Worm (Caenorhabditis elegans) whole organism, late embryonic: Measurements from ENCODE around the gene nlp-46.

Source experiments
- C08G9.2 ChIP-seq: sonication (generic microtip); optimal IDR thresholded peaks from 2 replicates; lab custom pipeline; 2016; ENCODE audit warnings: mild to moderate bottlenecking, missing genetic modification characterization, moderate library complexity, missing compliant biosample characterization
- ahr-1 ChIP-seq: sonication (generic microtip); optimal IDR thresholded peaks from 2 replicates; lab custom pipeline; 2016; ENCODE audit warnings: missing genetic modification characterization, missing compliant biosample characterization
- ceh-18 ChIP-seq: sonication (generic microtip); optimal IDR thresholded peaks from 2 replicates; lab custom pipeline; 2016; ENCODE audit warnings: missing genetic modification characterization, missing compliant biosample characterization
- ceh-19 ChIP-seq: fragments of 200-800 bp; sonication (Bioruptor generic); optimal IDR thresholded peaks from 2 replicates; lab custom pipeline; 2018; ENCODE audit warnings: mild to moderate bottlenecking, missing genetic modification characterization, missing compliant biosample characterization
- ceh-2 ChIP-seq: sonication (generic microtip); optimal IDR thresholded peaks from 2 replicates; lab custom pipeline; 2016; ENCODE audit warnings: missing genotype, missing genetic modification characterization, missing compliant biosample characterization
- ceh-45 ChIP-seq: fragments of 200-800 bp; sonication (Bioruptor generic); IDR thresholded peaks from 2 replicates; pipeline ENCODE4 v1.3.6; 2022; ENCODE audit warnings: missing genetic modification reagents, missing genetic modification characterization, missing compliant biosample characterization
- ceh-48 ChIP-seq: sonication (generic microtip); optimal IDR thresholded peaks from 2 replicates; lab custom pipeline; 2016; ENCODE audit warnings: missing genetic modification characterization, inconsistent platforms, missing compliant biosample characterization
- che-1 ChIP-seq: sonication (generic microtip); optimal IDR thresholded peaks from 2 replicates; lab custom pipeline; 2016; ENCODE audit warnings: mild to moderate bottlenecking, missing genetic modification characterization, missing compliant biosample characterization
- ets-4 ChIP-seq: sonication (generic microtip); optimal IDR thresholded peaks from 2 replicates; lab custom pipeline; 2016; ENCODE audit warnings: missing genetic modification characterization, missing compliant biosample characterization
- eyg-1 ChIP-seq: sonication (generic microtip); optimal IDR thresholded peaks from 2 replicates; lab custom pipeline; 2016; ENCODE audit warnings: missing genotype, missing genetic modification characterization, missing compliant biosample characterization
- fkh-10 ChIP-seq: fragments of 150-350 bp; optimal IDR thresholded peaks from 2 replicates; lab custom pipeline; 2014; ENCODE audit warnings: missing biosample characterization, missing genetic modification reagents, missing genetic modification characterization
- hlh-30 ChIP-seq: sonication (generic microtip); optimal IDR thresholded peaks from 2 replicates; lab custom pipeline; 2017; ENCODE audit warnings: antibody characterized with exemption, missing genetic modification characterization, missing compliant biosample characterization; ENCODE audit not compliant: insufficient read depth
- lim-6 ChIP-seq: sonication (generic microtip); optimal IDR thresholded peaks from 2 replicates; lab custom pipeline; 2016; ENCODE audit warnings: missing genetic modification characterization, missing compliant biosample characterization
- lin-11 ChIP-seq: fragments of 200-800 bp; sonication (Bioruptor generic); optimal IDR thresholded peaks from 2 replicates; lab custom pipeline; 2018; ENCODE audit warnings: mild to moderate bottlenecking, missing genetic modification characterization, missing compliant biosample characterization
- mec-3 ChIP-seq: sonication (generic microtip); optimal IDR thresholded peaks from 2 replicates; lab custom pipeline; 2016; ENCODE audit warnings: borderline replicate concordance, missing genetic modification characterization, missing compliant biosample characterization
- nfya-1 ChIP-seq: sonication (generic microtip); optimal IDR thresholded peaks from 2 replicates; lab custom pipeline; 2017; ENCODE audit warnings: missing genetic modification characterization, mild to moderate bottlenecking, missing compliant biosample characterization, antibody characterized with exemption, moderate library complexity
- nhr-11 ChIP-seq: fragments of 150-350 bp; optimal IDR thresholded peaks from 2 replicates; lab custom pipeline; 2014; ENCODE audit warnings: missing biosample characterization, missing genetic modification characterization
- nhr-232 ChIP-seq: sonication (generic microtip); optimal IDR thresholded peaks from 2 replicates; lab custom pipeline; 2016; ENCODE audit warnings: missing genetic modification characterization, missing compliant biosample characterization
- npax-4 ChIP-seq: sonication (generic microtip); optimal IDR thresholded peaks from 2 replicates; lab custom pipeline; 2016; ENCODE audit warnings: missing genetic modification characterization, missing compliant biosample characterization
- odd-2 ChIP-seq: sonication (generic microtip); optimal IDR thresholded peaks from 2 replicates; lab custom pipeline; 2017; ENCODE audit warnings: antibody characterized with exemption, mild to moderate bottlenecking, missing genetic modification characterization, missing compliant biosample characterization
- pag-3 ChIP-seq: sonication (generic microtip); optimal IDR thresholded peaks from 2 replicates; lab custom pipeline; 2016; ENCODE audit warnings: missing compliant biosample characterization, missing genetic modification characterization, borderline replicate concordance
- pat-9 ChIP-seq: fragments of 200-800 bp; sonication (Bioruptor generic); optimal IDR thresholded peaks from 2 replicates; lab custom pipeline; 2018; ENCODE audit warnings: mild to moderate bottlenecking, missing genetic modification characterization, moderate library complexity, missing compliant biosample characterization
- pax-1 ChIP-seq: fragments of 150-350 bp; optimal IDR thresholded peaks from 2 replicates; lab custom pipeline; 2014; ENCODE audit warnings: missing biosample characterization, missing genetic modification characterization
- pros-1 ChIP-seq: fragments of 150-350 bp; optimal IDR thresholded peaks from 2 replicates; lab custom pipeline; 2014; ENCODE audit warnings: missing biosample characterization, missing genetic modification reagents, missing genetic modification characterization
- rnt-1 ChIP-seq: sonication (generic microtip); optimal IDR thresholded peaks from 2 replicates; lab custom pipeline; 2016; ENCODE audit warnings: missing genetic modification characterization, missing compliant biosample characterization
- tbx-2 ChIP-seq: sonication (generic microtip); optimal IDR thresholded peaks from 2 replicates; lab custom pipeline; 2016; ENCODE audit warnings: missing genetic modification characterization, missing compliant biosample characterization
- tbx-7 ChIP-seq: sonication (generic microtip); optimal IDR thresholded peaks from 2 replicates; lab custom pipeline; 2016; ENCODE audit warnings: missing genotype, missing genetic modification characterization, missing compliant biosample characterization
- unc-3 ChIP-seq, 2 experiments: fragments of 200-800 bp in 1 of 2; sonication (Bioruptor generic) in 1 of 2; sonication (generic microtip) in 1 of 2; conservative IDR thresholded peaks in 1 of 2; optimal IDR thresholded peaks in 1 of 2; 2 replicates each; pipeline versions ENCODE4 v1.3.6 to Lab custom; 2016 to 2022; ENCODE audit warnings: missing compliant biosample characterization in 2 of 2, missing genetic modification characterization in 2 of 2, missing genetic modification reagents in 1 of 2
- unc-42 ChIP-seq: sonication (generic microtip); optimal IDR thresholded peaks from 2 replicates; lab custom pipeline; 2016; ENCODE audit warnings: missing genotype, missing genetic modification characterization, missing compliant biosample characterization
- ztf-16 ChIP-seq: sonication (generic microtip); optimal IDR thresholded peaks from 2 replicates; lab custom pipeline; 2017; ENCODE audit warnings: missing genetic modification characterization, missing compliant biosample characterization

nlp-46 gene

ce11 chrV:12505730-12506129, 355 bp downstream of the nlp-46 start:
- TF ChIP-seq ztf-16 (no peak), nfya-1 (tag; lab: Kevin White, UChicago) (peak; percentile 50)

ce11 chrV:12503494-12503893, 2.6 kb downstream of the nlp-46 start, which contains the start of gene T28H10.1:
Gene T28H10.1, plus strand, starts transcription at chrV:12503794.
- no peak for TF ChIP-seq unc-3 (GFP tag; conservative IDR thresholded peaks at IDR 0.05; lab: Robert Waterston, UW)
- TF ChIP-seq unc-3 (tag; optimal IDR thresholded peaks at IDR 0.05; lab: Kevin White, UChicago): no peak
- TF ChIP-seq eyg-1 (tag; lab: Kevin White, UChicago): no peak
- TF ChIP-seq ets-4 (tag; lab: Kevin White, UChicago): no peak
- no peak for TF ChIP-seq ceh-45 (GFP tag; lab: Robert Waterston, UW)
- TF ChIP-seq ceh-19 (GFP tag; lab: Kevin White, UChicago): no peak

ce11 chrV:12497725-12498263, 8.3 kb downstream of the nlp-46 start, which contains the start of the genes W04D2.4 and rbm-25:
Gene W04D2.4, minus strand, starts transcription at chrV:12497755.
Gene rbm-25, plus strand, starts transcription at chrV:12498213.
- TF ChIP-seq pag-3 (tag; lab: Kevin White, UChicago) (no peak), ceh-48 (tag; lab: Kevin White, UChicago) (peak; percentile 97), ceh-19 (GFP tag; lab: Kevin White, UChicago) (no peak), tbx-7 (tag; lab: Kevin White, UChicago) (no peak), ahr-1 (tag; lab: Kevin White, UChicago) (no peak), rnt-1 (tag; lab: Kevin White, UChicago) (no peak), unc-42 (tag; lab: Kevin White, UChicago) (no peak), hlh-30 (tag; lab: Kevin White, UChicago) (peak; percentile 25), C08G9.2 (tag; lab: Kevin White, UChicago) (no peak), che-1 (tag; lab: Kevin White, UChicago) (no peak), lin-11 (no peak), ceh-2 (tag; lab: Kevin White, UChicago) (no peak), npax-4 (tag; lab: Kevin White, UChicago) (no peak), pat-9 (tag; lab: Kevin White, UChicago) (no peak), nhr-11 (no peak)

- TF ChIP-seq lim-6 (tag; lab: Kevin White, UChicago) (no peak), ceh-48 (tag; lab: Kevin White, UChicago) (no peak), pros-1 (tag; lab: Kevin White, UChicago) (no peak), ceh-18 (tag; lab: Kevin White, UChicago) (no peak), che-1 (tag; lab: Kevin White, UChicago) (no peak), pax-1 (tag; lab: Kevin White, UChicago) (no peak), odd-2 (tag; lab: Kevin White, UChicago) (no peak), pat-9 (tag; lab: Kevin White, UChicago) (no peak), mec-3 (tag; lab: Kevin White, UChicago) (no peak), tbx-2 (tag; lab: Kevin White, UChicago) (no peak)
These were observed 11.6 kb downstream of the nlp-46 start, which contains the start of gene mrps-11 for ce11 chrV:12494522-12494921. Gene mrps-11, minus strand, starts transcription at chrV:12494622.

ce11 chrV:12491070-12491643, 14.9 kb downstream of the nlp-46 start:
- TF ChIP-seq fkh-10 (GFP tag; lab: Kevin White, UChicago): no peak
- no peak for TF ChIP-seq nhr-232 (tag; lab: Kevin White, UChicago)
- TF ChIP-seq C08G9.2 (tag; lab: Kevin White, UChicago): no peak
- no peak for TF ChIP-seq pros-1 (tag; lab: Kevin White, UChicago)
- TF ChIP-seq lim-6 (tag; lab: Kevin White, UChicago): no peak
